Worm (Caenorhabditis elegans): Measurements from ENCODE around the gene pha-4.
"Not testable (repeated sequence)": the region's sequence is repeated elsewhere in the genome, so short reads cannot be mapped to it uniquely, and the experiment has no call there.

DNA sequence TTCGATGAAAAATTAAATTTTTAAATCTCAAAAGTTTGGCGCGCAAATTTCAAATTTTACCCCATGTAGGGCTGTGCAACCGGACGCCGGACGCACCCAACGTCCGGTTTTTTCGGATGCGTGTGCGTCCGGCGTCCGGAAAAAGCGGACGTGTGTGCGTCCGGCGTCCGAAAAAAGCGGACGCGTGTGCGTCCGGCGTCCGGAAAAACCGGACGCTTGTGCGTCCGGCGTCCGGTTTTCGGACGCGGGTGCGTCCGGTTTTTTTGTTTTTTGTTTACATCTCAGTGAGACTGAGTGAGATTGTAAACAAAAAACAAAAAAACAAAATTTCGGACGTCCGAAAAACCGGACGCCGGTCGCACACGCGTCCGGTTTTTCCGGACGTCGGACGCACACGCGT lies 47.7 kb upstream of the pha-4 start:
- TF ChIP-seq tbx-11 (GFP tag; IDR thresholded peaks at IDR 0.05); ceh-13 (GFP tag; optimal IDR thresholded peaks at IDR 0.05): not testable (repeated sequence)
